Worm (Caenorhabditis elegans): ENCODE results near the gene B0024.4.

ce11 chrV:10260460-10260859, 36.7 kb upstream of the B0024.4 start, which contains the start of gene sri-18:
- TF ChIP-seq lsy-2 (tag; optimal IDR thresholded peaks at IDR 0.05) (no peak), nhr-21 (tag; optimal IDR thresholded peaks at IDR 0.05) (no peak), nhr-12 (tag; optimal IDR thresholded peaks at IDR 0.05) (no peak), unc-62 (GFP tag; optimal IDR thresholded peaks at IDR 0.05) (no peak), unc-55 (GFP tag; optimal IDR thresholded peaks at IDR 0.05) (no peak), aly-2 (tag; optimal IDR thresholded peaks at IDR 0.05) (no peak), nhr-77 (tag; optimal IDR thresholded peaks at IDR 0.05) (no peak)

Measured in whole organism, L2 larva.